Worm (Caenorhabditis elegans) whole organism, L4/young adult: ENCODE data around the gene R11D1.1.

Experiments used
- W03F9.2 ChIP-seq: fragments of 150-350 bp; optimal IDR thresholded peaks from 2 replicates; lab custom pipeline; 2014; ENCODE audit warnings: missing biosample characterization, missing genetic modification characterization
- dao-5 ChIP-seq: sonication (generic microtip); optimal IDR thresholded peaks from 2 replicates; lab custom pipeline; 2016; ENCODE audit warnings: missing genotype, missing genetic modification characterization, moderate library complexity, missing compliant biosample characterization
- him-1 ChIP-seq: sonication (generic microtip); optimal IDR thresholded peaks from 2 replicates; lab custom pipeline; 2016; ENCODE audit warnings: missing genotype, missing genetic modification reagents, missing genetic modification characterization, missing compliant biosample characterization

R11D1.1 gene

DNA sequence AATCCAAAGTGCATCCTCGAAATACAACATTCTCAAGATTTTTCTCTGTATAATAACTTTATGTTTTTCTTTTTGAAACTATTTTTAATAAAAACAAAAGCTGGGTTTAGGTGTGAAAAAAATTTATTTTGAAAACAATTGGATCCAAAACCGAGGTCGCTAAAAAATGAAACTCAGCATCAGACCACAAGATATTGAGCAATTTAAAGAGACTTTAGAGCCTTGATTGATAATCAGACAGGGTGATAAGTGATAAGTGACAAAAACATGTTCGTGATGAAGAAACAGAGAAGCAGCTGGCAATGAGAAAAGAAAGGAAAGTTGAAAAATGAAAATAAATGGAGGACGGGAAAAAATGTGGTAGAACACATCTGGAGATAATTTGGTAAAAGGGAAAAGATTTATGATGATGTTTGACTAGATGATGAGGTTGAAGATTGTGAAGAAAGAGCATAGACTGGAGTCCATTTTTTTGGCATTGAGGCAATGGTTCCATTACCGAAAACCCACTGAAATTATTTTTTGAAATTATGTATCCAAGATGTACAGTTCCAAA lies 47.4 kb downstream of the R11D1.1 start, which contains the start of gene C15C8.6:
Gene C15C8.6 (minus strand): TSS at position 51 of the 556 bp plus-strand sequence.
- TF ChIP-seq W03F9.2 (tag; lab: Kevin White, UChicago) (no peak), him-1 (no peak)

DNA sequence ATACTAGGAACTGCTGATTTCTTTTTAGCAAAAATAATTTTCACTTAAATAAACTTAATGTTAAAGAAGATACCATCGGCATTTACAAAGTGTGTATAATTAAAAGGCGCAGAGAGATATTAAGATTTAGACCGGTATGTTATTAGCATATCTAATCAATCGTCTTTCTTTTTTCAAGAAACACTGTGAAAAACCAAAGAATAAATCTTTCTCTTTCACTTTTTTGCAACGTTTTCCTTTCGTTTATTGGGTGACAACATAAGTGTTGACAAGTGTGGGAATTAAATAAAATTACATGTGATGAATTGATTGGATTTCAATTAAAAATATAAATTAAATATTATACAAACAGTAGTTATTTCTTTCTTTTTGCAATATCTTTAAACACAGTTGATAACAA lies 48.2 kb downstream of the R11D1.1 start, which contains the start of gene C15C8.8:
Gene C15C8.8 (minus strand): TSS at position 101 of the 400 bp plus-strand sequence.
- TF ChIP-seq him-1 (no peak), W03F9.2 (tag; lab: Kevin White, UChicago) (no peak), dao-5 (no peak)

DNA sequence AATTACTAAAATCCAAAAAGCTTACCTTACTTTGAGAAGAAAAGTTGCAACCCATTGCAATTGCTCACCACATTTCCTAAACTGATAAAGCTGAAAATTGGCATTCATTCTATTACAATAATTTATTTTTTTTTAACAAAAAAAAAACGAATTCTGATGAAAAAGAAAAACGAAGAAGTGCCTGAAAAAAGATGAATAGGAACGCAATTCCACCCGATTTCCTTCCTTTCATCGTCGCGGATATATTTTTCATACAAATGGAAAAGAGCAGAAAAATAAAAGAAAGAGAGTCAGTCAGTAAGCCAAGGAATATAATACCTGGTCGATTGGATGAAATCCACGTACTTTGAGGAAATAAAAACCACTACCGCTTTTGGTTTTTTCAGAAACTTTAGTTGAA lies 50.7 kb downstream of the R11D1.1 start, which contains the start of gene gpa-13:
Gene gpa-13 (minus strand): TSS at position 101 of the 400 bp plus-strand sequence.
- TF ChIP-seq dao-5, result no peak
- no peak for TF ChIP-seq W03F9.2 (tag; lab: Kevin White, UChicago)
- no peak for TF ChIP-seq him-1
